Worm (Caenorhabditis elegans) whole organism, young adult: ENCODE results near the gene F22B5.4.

Experiments
- B0336.3 ChIP-seq: fragments of 200-800 bp; sonication (Bioruptor generic); IDR thresholded peaks from 2 replicates; pipeline ENCODE4 v1.3.6; 2022; ENCODE audit warnings: missing genetic modification characterization, missing compliant biosample characterization
- F22D6.2 ChIP-seq: sonication (generic microtip); optimal IDR thresholded peaks from 2 replicates; lab custom pipeline; 2016; ENCODE audit warnings: mild to moderate bottlenecking, missing genetic modification characterization, missing compliant biosample characterization
- F23B12.7 ChIP-seq: sonication (generic microtip); optimal IDR thresholded peaks from 2 replicates; lab custom pipeline; 2017; ENCODE audit warnings: missing genetic modification characterization, mild to moderate bottlenecking, missing compliant biosample characterization, antibody characterized with exemption, moderate library complexity; ENCODE audit not compliant: insufficient read depth
- F33H1.4 ChIP-seq: fragments of 200-800 bp; sonication (Bioruptor generic); IDR thresholded peaks from 2 replicates; pipeline ENCODE4 v1.3.6; 2022; ENCODE audit warnings: missing genetic modification reagents, missing genetic modification characterization, missing compliant biosample characterization
- F37B4.10 ChIP-seq: fragments of 200-800 bp; sonication (Bioruptor generic); IDR thresholded peaks from 2 replicates; pipeline ENCODE4 v1.3.6; 2022; ENCODE audit warnings: missing genetic modification characterization, missing compliant biosample characterization
- F52B5.7 ChIP-seq: sonication (generic microtip); optimal IDR thresholded peaks from 2 replicates; lab custom pipeline; 2016; ENCODE audit warnings: mild to moderate bottlenecking, missing genetic modification characterization, missing compliant biosample characterization
- K11D2.4 ChIP-seq: fragments of 200-800 bp; sonication (Bioruptor generic); IDR thresholded peaks from 2 replicates; pipeline ENCODE4 v1.3.6; 2022; ENCODE audit warnings: missing genetic modification reagents, missing genetic modification characterization, missing compliant biosample characterization
- T07F8.4 ChIP-seq: sonication (generic microtip); optimal IDR thresholded peaks from 2 replicates; lab custom pipeline; 2016; ENCODE audit warnings: mild to moderate bottlenecking, missing genetic modification characterization, moderate library complexity, missing compliant biosample characterization
- Y67H2A.10 ChIP-seq: fragments of 200-800 bp; sonication (Bioruptor generic); conservative IDR thresholded peaks from 2 replicates; pipeline ENCODE4 v1.3.6; 2022; ENCODE audit warnings: missing genetic modification reagents, missing genetic modification characterization, missing compliant biosample characterization
- akir-1 ChIP-seq: fragments of 200-800 bp; sonication (Bioruptor generic); optimal IDR thresholded peaks from 2 replicates; lab custom pipeline; 2018; ENCODE audit warnings: mild to moderate bottlenecking, missing genetic modification characterization, moderate library complexity, missing compliant biosample characterization
- ama-1 ChIP-seq, 3 experiments: fragments of 150-350 bp in 1 of 3; sonication (generic microtip) in 2 of 3; optimal IDR thresholded peaks; 2 replicates each; lab custom pipeline; 2014 to 2018; ENCODE audit warnings: missing biosample characterization in 2 of 3, missing genetic modification characterization in 2 of 3, missing genetic modification reagents in 2 of 3
- aptf-2 ChIP-seq: fragments of 200-800 bp; sonication (Bioruptor generic); conservative IDR thresholded peaks from 2 replicates; pipeline ENCODE4 v1.3.6; 2022; ENCODE audit warnings: missing genetic modification reagents, missing genetic modification characterization, missing compliant biosample characterization
- atf-7 ChIP-seq: sonication (generic microtip); optimal IDR thresholded peaks from 2 replicates; lab custom pipeline; 2017; ENCODE audit warnings: mild to moderate bottlenecking, missing genetic modification characterization, missing compliant biosample characterization
- bed-2 ChIP-seq: fragments of 200-800 bp; sonication (Bioruptor generic); IDR thresholded peaks from 2 replicates; pipeline ENCODE4 v1.3.6; 2022; ENCODE audit warnings: missing genetic modification reagents, missing genetic modification characterization, missing compliant biosample characterization
- cebp-1 ChIP-seq, 2 experiments: fragments of 200-800 bp in 1 of 2; sonication (Bioruptor generic) in 1 of 2; sonication (generic microtip) in 1 of 2; IDR thresholded peaks in 1 of 2; optimal IDR thresholded peaks in 1 of 2; 2 replicates each; pipeline versions ENCODE4 v1.3.6 to Lab custom; 2017 to 2022; ENCODE audit warnings: missing compliant biosample characterization in 2 of 2, missing genetic modification characterization in 2 of 2, mild to moderate bottlenecking in 1 of 2, missing genetic modification reagents in 1 of 2, moderate library complexity in 1 of 2
- ceh-40 ChIP-seq: fragments of 200-800 bp; sonication (Bioruptor generic); IDR thresholded peaks from 2 replicates; pipeline ENCODE4 v1.3.6; 2022; ENCODE audit warnings: missing genetic modification characterization, missing compliant biosample characterization
- ceh-58 ChIP-seq: fragments of 200-800 bp; sonication (Bioruptor generic); IDR thresholded peaks from 2 replicates; pipeline ENCODE4 v1.3.6; 2022; ENCODE audit warnings: missing genetic modification characterization, missing compliant biosample characterization
- chd-7 ChIP-seq: sonication (generic microtip); optimal IDR thresholded peaks from 2 replicates; lab custom pipeline; 2016; ENCODE audit warnings: mild to moderate bottlenecking, missing genetic modification characterization, moderate library complexity, missing compliant biosample characterization
- dox-1 ChIP-seq: fragments of 200-800 bp; sonication (Bioruptor generic); IDR thresholded peaks from 2 replicates; pipeline ENCODE4 v1.3.6; 2022; ENCODE audit warnings: missing genetic modification reagents, missing genetic modification characterization, missing compliant biosample characterization
- dpff-1 ChIP-seq: sonication (generic microtip); optimal IDR thresholded peaks from 2 replicates; lab custom pipeline; 2017; ENCODE audit warnings: mild to moderate bottlenecking, missing genetic modification characterization, missing compliant biosample characterization
- dpl-1 ChIP-seq: fragments of 150-350 bp; optimal IDR thresholded peaks from 2 replicates; lab custom pipeline; 2014; ENCODE audit warnings: missing biosample characterization, missing genetic modification reagents, missing genetic modification characterization
- ets-4 ChIP-seq: fragments of 200-800 bp; sonication (Bioruptor generic); optimal IDR thresholded peaks from 2 replicates; lab custom pipeline; 2018; ENCODE audit warnings: mild to moderate bottlenecking, missing genetic modification characterization, missing compliant biosample characterization
- fkh-3 ChIP-seq: sonication (generic microtip); optimal IDR thresholded peaks from 2 replicates; lab custom pipeline; 2016; ENCODE audit warnings: mild to moderate bottlenecking, missing genetic modification characterization, missing compliant biosample characterization
- hmg-1.2 ChIP-seq: fragments of 200-800 bp; sonication (Bioruptor generic); IDR thresholded peaks from 2 replicates; pipeline ENCODE4 v1.3.6; 2022; ENCODE audit warnings: missing genetic modification reagents, missing genetic modification characterization, missing compliant biosample characterization
- hmg-20 ChIP-seq: fragments of 200-800 bp; sonication (Bioruptor generic); IDR thresholded peaks from 2 replicates; pipeline ENCODE4 v1.3.6; 2022; ENCODE audit warnings: missing genetic modification reagents, missing genetic modification characterization, missing compliant biosample characterization
- let-526 ChIP-seq: fragments of 200-800 bp; sonication (Bioruptor generic); IDR thresholded peaks from 2 replicates; pipeline ENCODE4 v1.3.6; 2022; ENCODE audit warnings: missing genetic modification reagents, missing genetic modification characterization, missing compliant biosample characterization
- lin-35 ChIP-seq, 3 experiments: fragments of 150-350 bp in 2 of 3; sonication (generic microtip) in 1 of 3; optimal IDR thresholded peaks; 2 replicates each; lab custom pipeline; 2014 to 2018; ENCODE audit warnings: missing biosample characterization in 3 of 3, missing genetic modification characterization in 3 of 3, missing genetic modification reagents in 3 of 3
- lin-40 ChIP-seq: sonication (generic microtip); optimal IDR thresholded peaks from 2 replicates; lab custom pipeline; 2016; ENCODE audit warnings: missing genetic modification characterization, mild to moderate bottlenecking, missing compliant biosample characterization, missing genotype, missing genetic modification reagents
- lin-54 ChIP-seq: fragments of 200-800 bp; sonication (Bioruptor generic); optimal IDR thresholded peaks from 2 replicates; lab custom pipeline; 2018; ENCODE audit warnings: mild to moderate bottlenecking, missing genetic modification characterization, missing compliant biosample characterization
- lsl-1 ChIP-seq: fragments of 200-800 bp; sonication (Bioruptor generic); optimal IDR thresholded peaks from 2 replicates; lab custom pipeline; 2018; ENCODE audit warnings: mild to moderate bottlenecking, missing genetic modification characterization, moderate library complexity, missing compliant biosample characterization
- mel-28 ChIP-seq: sonication (generic microtip); optimal IDR thresholded peaks from 2 replicates; lab custom pipeline; 2016; ENCODE audit warnings: borderline replicate concordance, mild to moderate bottlenecking, missing genetic modification characterization, missing compliant biosample characterization
- nfya-1 ChIP-seq: sonication (generic microtip); optimal IDR thresholded peaks from 2 replicates; lab custom pipeline; 2017; ENCODE audit warnings: antibody characterized with exemption, missing compliant biosample characterization, missing genetic modification characterization, borderline replicate concordance; ENCODE audit not compliant: insufficient read depth
- nhr-179 ChIP-seq: sonication (generic microtip); optimal IDR thresholded peaks from 2 replicates; lab custom pipeline; 2016; ENCODE audit warnings: mild to moderate bottlenecking, missing genetic modification characterization, missing compliant biosample characterization
- rec-8 ChIP-seq, 2 experiments: sonication (generic microtip); optimal IDR thresholded peaks; 2 replicates each; lab custom pipeline; 2016; ENCODE audit warnings: mild to moderate bottlenecking in 2 of 2, missing genetic modification characterization in 2 of 2, missing genetic modification reagents in 2 of 2, missing genotype in 2 of 2, missing biosample characterization in 1 of 2, missing compliant biosample characterization in 1 of 2, moderate library complexity in 1 of 2
- rpc-1 ChIP-seq, 2 experiments: fragments of 150-350 bp in 1 of 2; sonication (generic microtip) in 1 of 2; optimal IDR thresholded peaks; 2 replicates each; lab custom pipeline; 2014 to 2018; ENCODE audit warnings: missing biosample characterization in 1 of 2, missing genetic modification characterization in 1 of 2, missing genetic modification reagents in 1 of 2, missing genotype in 1 of 2
- sdz-38 ChIP-seq: sonication (generic microtip); optimal IDR thresholded peaks from 2 replicates; lab custom pipeline; 2016; ENCODE audit warnings: missing genotype, missing genetic modification characterization, missing compliant biosample characterization
- snpc-1.3 ChIP-seq: sonication (generic microtip); optimal IDR thresholded peaks from 2 replicates; lab custom pipeline; 2017; ENCODE audit warnings: missing genetic modification characterization, mild to moderate bottlenecking, missing compliant biosample characterization, antibody characterized with exemption, moderate library complexity, missing genotype, missing genetic modification reagents; ENCODE audit not compliant: insufficient read depth
- snpc-3.4 ChIP-seq: sonication (generic microtip); optimal IDR thresholded peaks from 2 replicates; lab custom pipeline; 2017; ENCODE audit warnings: missing genetic modification characterization, mild to moderate bottlenecking, missing compliant biosample characterization, antibody characterized with exemption, moderate library complexity, missing genotype, missing genetic modification reagents
- snpc-4 ChIP-seq, 5 experiments: fragments of 150-350 bp in 1 of 5; sonication (generic microtip) in 4 of 5; optimal IDR thresholded peaks; 2 replicates each; lab custom pipeline; 2014 to 2018; ENCODE audit warnings: missing genetic modification characterization in 5 of 5, missing biosample characterization in 3 of 5, antibody characterized with exemption in 2 of 5, mild to moderate bottlenecking in 2 of 5, missing compliant biosample characterization in 2 of 5, missing genotype in 2 of 5, moderate library complexity in 2 of 5, missing genetic modification reagents in 1 of 5
- tbp1 ChIP-seq: fragments of 200-800 bp; sonication (Bioruptor generic); optimal IDR thresholded peaks from 2 replicates; lab custom pipeline; 2018; ENCODE audit warnings: mild to moderate bottlenecking, missing genetic modification characterization, missing compliant biosample characterization
- tbx-9 ChIP-seq: sonication (generic microtip); optimal IDR thresholded peaks from 2 replicates; lab custom pipeline; 2016; ENCODE audit warnings: borderline replicate concordance, missing genetic modification characterization, inconsistent platforms, missing compliant biosample characterization
- tlf-1 ChIP-seq: fragments of 200-800 bp; sonication (Bioruptor generic); optimal IDR thresholded peaks from 2 replicates; lab custom pipeline; 2018; ENCODE audit warnings: mild to moderate bottlenecking, missing genetic modification characterization, missing compliant biosample characterization
- zim-3 ChIP-seq: sonication (generic microtip); optimal IDR thresholded peaks from 2 replicates; lab custom pipeline; 2017; ENCODE audit warnings: mild to moderate bottlenecking, missing genetic modification characterization, moderate library complexity, missing compliant biosample characterization
- ztf-18 ChIP-seq: sonication (generic microtip); optimal IDR thresholded peaks from 2 replicates; lab custom pipeline; 2016; ENCODE audit warnings: missing genotype, mild to moderate bottlenecking, missing genetic modification characterization, missing compliant biosample characterization
- ztf-28 ChIP-seq: fragments of 200-800 bp; sonication (Bioruptor generic); IDR thresholded peaks from 2 replicates; pipeline ENCODE4 v1.3.6; 2022; ENCODE audit warnings: missing genetic modification reagents, missing genetic modification characterization, missing compliant biosample characterization
- ztf-6 ChIP-seq: fragments of 200-800 bp; sonication (Bioruptor generic); IDR thresholded peaks from 2 replicates; pipeline ENCODE4 v1.3.6; 2022; ENCODE audit warnings: missing genetic modification reagents, missing genetic modification characterization, missing compliant biosample characterization

Gene F22B5.4

ce11 chrII:8485603-8486002 is 36.1 kb downstream of the F22B5.4 start, which contains the start of gene gbh-2 (continued):
- TF ChIP-seq F52B5.7 (tag; lab: Kevin White, UChicago) (no peak), rpc-1 (optimal IDR thresholded peaks at IDR 0.05; lab: Kevin White, UChicago) (no peak), rpc-1 (tag; optimal IDR thresholded peaks at IDR 0.05; lab: Kevin White, UChicago) (no peak), rec-8 (tag; optimal IDR thresholded peaks at IDR 0.05; lab: Kevin White, UChicago) (no peak), ztf-6 (no peak), ets-4 (no peak), cebp-1 (GFP tag; IDR thresholded peaks at IDR 0.05; lab: Robert Waterston, UW) (no peak), cebp-1 (tag; optimal IDR thresholded peaks at IDR 0.05; lab: Kevin White, UChicago) (peak; percentile 42), snpc-4 (GFP tag; optimal IDR thresholded peaks at IDR 0.05; lab: Kevin White, UChicago) (no peak), snpc-4 (tag; optimal IDR thresholded peaks at IDR 0.05; lab: Kevin White, UChicago) (no peak), Y67H2A.10 (no peak), aptf-2 (no peak), F37B4.10 (GFP tag; lab: Robert Waterston, UW) (no peak), sdz-38 (tag; lab: Kevin White, UChicago) (no peak), T07F8.4 (no peak), akir-1 (GFP tag; lab: Kevin White, UChicago) (no peak), F23B12.7 (tag; lab: Kevin White, UChicago) (no peak), mel-28 (tag; lab: Kevin White, UChicago) (no peak), snpc-1.3 (tag; lab: Kevin White, UChicago) (no peak), let-526 (GFP tag; lab: Robert Waterston, UW) (no peak), dox-1 (GFP tag; lab: Robert Waterston, UW) (no peak), ceh-58 (GFP tag; lab: Robert Waterston, UW) (no peak), bed-2 (GFP tag; lab: Robert Waterston, UW) (no peak), hmg-1.2 (GFP tag; lab: Robert Waterston, UW) (no peak), chd-7 (tag; lab: Kevin White, UChicago) (no peak), lin-35 (GFP tag; optimal IDR thresholded peaks at IDR 0.05; lab: Kevin White, UChicago) (no peak), nfya-1 (tag; lab: Kevin White, UChicago) (no peak), fkh-3 (tag; lab: Kevin White, UChicago) (no peak), hmg-20 (no peak), ztf-18 (tag; lab: Kevin White, UChicago) (no peak), atf-7 (tag; lab: Kevin White, UChicago) (peak; percentile 27), lin-54 (GFP tag; lab: Kevin White, UChicago) (no peak), ceh-40 (no peak), ama-1 (optimal IDR thresholded peaks at IDR 0.05; lab: Kevin White, UChicago) (no peak), ama-1 (GFP tag; optimal IDR thresholded peaks at IDR 0.05; lab: Kevin White, UChicago) (no peak), F22D6.2 (tag; lab: Kevin White, UChicago) (no peak), tlf-1 (GFP tag; lab: Kevin White, UChicago) (peak; percentile 7), K11D2.4 (no peak), dpl-1 (no peak), tbp1 (peak; percentile 41), tbx-9 (tag; lab: Kevin White, UChicago) (no peak), snpc-3.4 (tag; lab: Kevin White, UChicago) (no peak), B0336.3 (GFP tag; lab: Robert Waterston, UW) (no peak), nhr-179 (tag; lab: Kevin White, UChicago) (no peak), dpff-1 (tag; lab: Kevin White, UChicago) (no peak), lsl-1 (GFP tag; lab: Kevin White, UChicago) (no peak), lin-40 (tag; lab: Kevin White, UChicago) (peak; percentile 14), ztf-28 (no peak), F33H1.4 (GFP tag; lab: Robert Waterston, UW) (no peak), zim-3 (tag; lab: Kevin White, UChicago) (no peak)
